Fruit fly (Drosophila melanogaster) whole organism, embryonic: ENCODE results near the gene CG43401.

Experiments used
- ATbp ChIP-seq: fragments of 200-800 bp; sonication (Bioruptor generic); optimal IDR thresholded peaks from 2 replicates; lab custom pipeline; 2017; ENCODE audit warnings: missing biosample characterization, mild to moderate bottlenecking, missing genetic modification characterization, missing genetic modification reagents
- Awh ChIP-seq: fragments of 200-800 bp; sonication (Bioruptor generic); IDR thresholded peaks from 2 replicates; pipeline ENCODE4, ENCODE4 v1.3.6; 2022; ENCODE audit warnings: missing biosample characterization, missing genetic modification characterization
- CG14965 ChIP-seq: fragments of 200-800 bp; sonication (Bioruptor generic); optimal IDR thresholded peaks from 2 replicates; lab custom pipeline; 2016; ENCODE audit warnings: missing biosample characterization, missing genetic modification characterization, borderline replicate concordance
- CG2202 ChIP-seq: fragments of 200-800 bp; sonication (Bioruptor generic); optimal IDR thresholded peaks from 2 replicates; lab custom pipeline; 2018; ENCODE audit warnings: missing biosample characterization, mild to moderate bottlenecking, missing genetic modification characterization
- CG31365 ChIP-seq: fragments of 200-800 bp; sonication (Bioruptor generic); optimal IDR thresholded peaks from 2 replicates; lab custom pipeline; 2018; ENCODE audit warnings: missing biosample characterization, mild to moderate bottlenecking, missing genetic modification characterization
- CG3163 ChIP-seq: fragments of 200-800 bp; sonication (Bioruptor generic); optimal IDR thresholded peaks from 3 replicates; lab custom pipeline; 2016; ENCODE audit warnings: missing biosample characterization, missing genetic modification characterization
- CG32532 ChIP-seq: fragments of 200-800 bp; sonication (Bioruptor generic); IDR thresholded peaks from 2 replicates; pipeline ENCODE4 v1.3.6; 2022; ENCODE audit warnings: missing biosample characterization, missing genetic modification characterization
- CG5245 ChIP-seq: fragments of 200-800 bp; sonication (Bioruptor generic); optimal IDR thresholded peaks from 3 replicates; lab custom pipeline; 2016; ENCODE audit warnings: missing biosample characterization, missing genetic modification characterization
- CG6272 ChIP-seq: fragments of 200-800 bp; sonication (Bioruptor generic); IDR thresholded peaks from 2 replicates; pipeline ENCODE4 v1.3.6; 2022; ENCODE audit warnings: missing biosample characterization, missing genetic modification characterization
- CG7372 ChIP-seq: fragments of 200-800 bp; sonication (Bioruptor generic); IDR thresholded peaks from 2 replicates; pipeline ENCODE4 v1.3.6; 2022; ENCODE audit warnings: missing biosample characterization, missing genetic modification characterization
- CG8290 ChIP-seq, 3 experiments: fragments of 200-800 bp; sonication (Bioruptor generic); optimal IDR thresholded peaks; 2 replicates each; lab custom pipeline; 2016 to 2019; ENCODE audit warnings: missing biosample characterization in 3 of 3, missing genetic modification characterization in 3 of 3, mild to moderate bottlenecking in 2 of 3, moderate library complexity in 1 of 3
- CG8359 ChIP-seq: fragments of 200-800 bp; sonication (Bioruptor generic); optimal IDR thresholded peaks from 2 replicates; lab custom pipeline; 2017; ENCODE audit warnings: missing biosample characterization, mild to moderate bottlenecking, missing genetic modification characterization, borderline replicate concordance
- Dek ChIP-seq: fragments of 200-800 bp; sonication (Bioruptor generic); optimal IDR thresholded peaks from 3 replicates; lab custom pipeline; 2019; ENCODE audit warnings: missing biosample characterization, mild to moderate bottlenecking, missing genetic modification characterization, moderate library complexity
- Dp ChIP-seq: fragments of 200-800 bp; sonication (Bioruptor generic); optimal IDR thresholded peaks from 2 replicates; lab custom pipeline; 2018; ENCODE audit warnings: missing biosample characterization, mild to moderate bottlenecking, missing genetic modification characterization, moderate library complexity
- E2f1 ChIP-seq: fragments of 200-800 bp; sonication (Bioruptor generic); IDR thresholded peaks from 2 replicates; pipeline ENCODE4 v1.3.6; 2022; ENCODE audit warnings: missing biosample characterization, missing genetic modification characterization
- Ets97D ChIP-seq: fragments of 200-800 bp; sonication (Bioruptor generic); optimal IDR thresholded peaks from 3 replicates; lab custom pipeline; 2016; ENCODE audit warnings: missing biosample characterization, missing genetic modification characterization
- HLH54F ChIP-seq: fragments of 200-800 bp; sonication (Bioruptor generic); optimal IDR thresholded peaks from 3 replicates; lab custom pipeline; 2016; ENCODE audit warnings: missing biosample characterization, missing genetic modification characterization
- HLHmδ ChIP-seq: fragments of 200-800 bp; sonication (Bioruptor generic); optimal IDR thresholded peaks from 2 replicates; lab custom pipeline; 2018; ENCODE audit warnings: missing biosample characterization, mild to moderate bottlenecking, missing genetic modification characterization, moderate library complexity
- Hand ChIP-seq: fragments of 200-800 bp; sonication (Bioruptor generic); optimal IDR thresholded peaks from 2 replicates; lab custom pipeline; 2017; ENCODE audit warnings: mild to moderate bottlenecking, missing biosample characterization, missing genetic modification reagents, missing genetic modification characterization
- Hr51 ChIP-seq, 2 experiments: fragments of 200-800 bp; sonication (Bioruptor generic); optimal IDR thresholded peaks; 2 replicates in 1 of 2; 3 replicates in 1 of 2; lab custom pipeline; 2016 to 2018; ENCODE audit warnings: missing biosample characterization in 2 of 2, missing genetic modification characterization in 2 of 2, mild to moderate bottlenecking in 1 of 2, moderate library complexity in 1 of 2
- MESR4 ChIP-seq: fragments of 200-800 bp; sonication (Bioruptor generic); optimal IDR thresholded peaks from 2 replicates; lab custom pipeline; 2018; ENCODE audit warnings: missing biosample characterization, mild to moderate bottlenecking, missing genetic modification characterization, moderate library complexity
- Meics ChIP-seq: fragments of 200-800 bp; sonication (Bioruptor generic); optimal IDR thresholded peaks from 2 replicates; lab custom pipeline; 2017; ENCODE audit warnings: missing biosample characterization, mild to moderate bottlenecking, missing genetic modification characterization
- NC2α ChIP-seq: fragments of 200-800 bp; sonication (Bioruptor generic); optimal IDR thresholded peaks from 2 replicates; lab custom pipeline; 2016; ENCODE audit warnings: missing biosample characterization, missing genetic modification characterization
- Oaz ChIP-seq: fragments of 200-800 bp; sonication (Bioruptor generic); IDR thresholded peaks from 2 replicates; pipeline ENCODE4 v1.3.6; 2022; ENCODE audit warnings: missing biosample characterization, missing genetic modification characterization
- Optix ChIP-seq: fragments of 200-800 bp; sonication (Bioruptor generic); IDR thresholded peaks from 3 replicates; pipeline ENCODE4 v1.3.6; 2022; ENCODE audit warnings: missing biosample characterization, missing genetic modification characterization
- Six4 ChIP-seq: fragments of 200-800 bp; sonication (Bioruptor generic); optimal IDR thresholded peaks from 2 replicates; lab custom pipeline; 2016; ENCODE audit warnings: missing biosample characterization, missing genetic modification characterization
- Xbp1 ChIP-seq: fragments of 200-800 bp; sonication (Bioruptor generic); optimal IDR thresholded peaks from 3 replicates; lab custom pipeline; 2016; ENCODE audit warnings: missing biosample characterization, mild to moderate bottlenecking, missing genetic modification characterization
- amos ChIP-seq: fragments of 200-800 bp; sonication (Bioruptor generic); IDR thresholded peaks from 2 replicates; pipeline ENCODE4 v1.3.6; 2022; ENCODE audit warnings: missing biosample characterization, missing genetic modification characterization; ENCODE audit not compliant: partially characterized antibody
- ara ChIP-seq: fragments of 200-800 bp; sonication (Bioruptor generic); IDR thresholded peaks from 2 replicates; pipeline ENCODE4 v1.3.6; 2022; ENCODE audit warnings: missing biosample characterization, missing genetic modification characterization
- bab2 ChIP-seq: fragments of 200-800 bp; sonication (Bioruptor generic); optimal IDR thresholded peaks from 2 replicates; lab custom pipeline; 2016; ENCODE audit warnings: missing biosample characterization, missing genetic modification characterization
- bsh ChIP-seq, 2 experiments: fragments of 200-800 bp; sonication (Bioruptor generic); optimal IDR thresholded peaks; 2 replicates each; lab custom pipeline; 2017 to 2018; ENCODE audit warnings: mild to moderate bottlenecking in 2 of 2, missing biosample characterization in 2 of 2, missing genetic modification characterization in 2 of 2, moderate library complexity in 1 of 2
- chinmo ChIP-seq: fragments of 200-800 bp; sonication (Bioruptor generic); IDR thresholded peaks from 4 replicates; pipeline ENCODE4 v1.3.6; 2022; ENCODE audit warnings: missing biosample characterization, missing genetic modification characterization; ENCODE audit not compliant: partially characterized antibody
- corto ChIP-seq: fragments of 200-800 bp; sonication (Bioruptor generic); optimal IDR thresholded peaks from 2 replicates; lab custom pipeline; 2016; ENCODE audit warnings: missing biosample characterization, mild to moderate bottlenecking, missing genetic modification characterization, moderate library complexity
- en ChIP-seq: fragments of 200-800 bp; sonication (Bioruptor generic); optimal IDR thresholded peaks from 2 replicates; lab custom pipeline; 2016; ENCODE audit warnings: missing biosample characterization, missing genetic modification characterization
- exex ChIP-seq: fragments of 200-800 bp; sonication (Bioruptor generic); optimal IDR thresholded peaks from 4 replicates; lab custom pipeline; 2018; ENCODE audit warnings: missing biosample characterization, mild to moderate bottlenecking, missing genetic modification characterization, moderate library complexity
- grau ChIP-seq: fragments of 200-800 bp; optimal IDR thresholded peaks from 3 replicates; lab custom pipeline; 2019; ENCODE audit warnings: missing biosample characterization, mild to moderate bottlenecking, missing genetic modification characterization, moderate library complexity
- ham ChIP-seq: fragments of 200-800 bp; sonication (Bioruptor generic); IDR thresholded peaks from 2 replicates; pipeline ENCODE4 v1.3.6; 2022; ENCODE audit warnings: missing biosample characterization, missing genetic modification characterization
- hb ChIP-seq: fragments of 200-800 bp; sonication (Bioruptor generic); IDR thresholded peaks from 3 replicates; pipeline ENCODE4 v1.3.6; 2022; ENCODE audit warnings: missing biosample characterization, missing genetic modification characterization; ENCODE audit not compliant: partially characterized antibody
- mam ChIP-seq: fragments of 200-800 bp; sonication (Bioruptor generic); optimal IDR thresholded peaks from 3 replicates; lab custom pipeline; 2016; ENCODE audit warnings: missing biosample characterization, missing genetic modification characterization
- nmo ChIP-seq: fragments of 200-800 bp; sonication (Bioruptor generic); optimal IDR thresholded peaks from 2 replicates; lab custom pipeline; 2018; ENCODE audit warnings: missing biosample characterization, mild to moderate bottlenecking, missing genetic modification characterization, moderate library complexity
- sc ChIP-seq, 3 experiments: fragments of >200 bp in 2 of 3; fragments of 200-800 bp in 1 of 3; sonication (Bioruptor generic) in 1 of 3; optimal IDR thresholded peaks; 2 replicates in 2 of 3; 3 replicates in 1 of 3; lab custom pipeline; 2017; ENCODE audit warnings: mild to moderate bottlenecking in 1 of 3, missing biosample characterization in 1 of 3, missing genetic modification characterization in 1 of 3, missing genetic modification reagents in 1 of 3
- sens-2 ChIP-seq: fragments of 200-800 bp; sonication (Bioruptor generic); IDR thresholded peaks from 2 replicates; pipeline ENCODE4 v1.3.6; 2022; ENCODE audit warnings: missing biosample characterization, missing genetic modification characterization
- slou ChIP-seq: fragments of 200-800 bp; sonication (Bioruptor generic); optimal IDR thresholded peaks from 3 replicates; lab custom pipeline; 2016; ENCODE audit warnings: missing biosample characterization, missing genetic modification characterization
- sqz ChIP-seq: fragments of 200-800 bp; sonication (Bioruptor generic); optimal IDR thresholded peaks from 3 replicates; lab custom pipeline; 2018; ENCODE audit warnings: missing biosample characterization, mild to moderate bottlenecking, missing genetic modification characterization
- stwl ChIP-seq: fragments of 200-800 bp; sonication (Bioruptor generic); optimal IDR thresholded peaks from 3 replicates; lab custom pipeline; 2018; ENCODE audit warnings: missing biosample characterization, mild to moderate bottlenecking, missing genetic modification characterization, moderate library complexity
- sug ChIP-seq: fragments of 200-800 bp; optimal IDR thresholded peaks from 2 replicates; lab custom pipeline; 2019; ENCODE audit warnings: missing biosample characterization, mild to moderate bottlenecking, missing genetic modification characterization, moderate library complexity
- tgo ChIP-seq: fragments of 200-800 bp; sonication (Bioruptor generic); IDR thresholded peaks from 3 replicates; pipeline ENCODE4 v1.3.6; 2022; ENCODE audit warnings: missing biosample characterization, missing genetic modification characterization
- trem ChIP-seq: fragments of 200-800 bp; optimal IDR thresholded peaks from 3 replicates; lab custom pipeline; 2019; ENCODE audit warnings: missing biosample characterization, mild to moderate bottlenecking, missing genetic modification characterization, moderate library complexity
- zen2 ChIP-seq: fragments of 200-800 bp; sonication (Bioruptor generic); IDR thresholded peaks from 3 replicates; pipeline ENCODE4 v1.3.6; 2022; ENCODE audit warnings: missing biosample characterization, missing genetic modification characterization; ENCODE audit not compliant: partially characterized antibody

Gene CG43401

dm6 chr2L:1428290-1428689, at the start of gene CG43401 (continued):
- TF ChIP-seq zen2 (GFP tag; lab: Robert Waterston, UW) (no peak), NC2α (GFP tag; lab: Kevin White, UChicago) (peak; percentile 9), sens-2 (GFP tag; lab: Robert Waterston, UW) (peak; percentile 26; the same call in 1 of the 2 replicates), slou (GFP tag; lab: Kevin White, UChicago) (no peak), Oaz (GFP tag; lab: Robert Waterston, UW) (peak; percentile 48; the same call in 1 of the 2 replicates), Meics (GFP tag; lab: Kevin White, UChicago) (no peak), Six4 (GFP tag; lab: Kevin White, UChicago) (peak; percentile 31), Xbp1 (GFP tag; lab: Kevin White, UChicago) (peak; percentile 65), nmo (GFP tag; lab: Kevin White, UChicago) (peak; percentile 55), tgo (GFP tag; lab: Robert Waterston, UW) (peak; percentile 73), HLHmδ (no peak), sug (tag; lab: Kevin White, UChicago) (peak; percentile 34), sqz (GFP tag; lab: Kevin White, UChicago) (no peak), CG2202 (no peak), Dek (peak; percentile 4), CG7372 (GFP tag; lab: Robert Waterston, UW) (0 out of 2 replicates have a peak, but pooled peaks have one; percentile 20), CG3163 (GFP tag; lab: Kevin White, UChicago) (no peak), sc (optimal IDR thresholded peaks at IDR 0.05; lab: Kevin White, UChicago) (no peak), sc (GFP tag; optimal IDR thresholded peaks at IDR 0.05; lab: Kevin White, UChicago) (no peak), Dp (no peak), CG6272 (GFP tag; lab: Robert Waterston, UW) (no peak), bsh (GFP tag; optimal IDR thresholded peaks at IDR 0.05; lab: Kevin White, UChicago) (peak in 1 of 2 experiments; percentile 55), Hand (GFP tag; lab: Kevin White, UChicago) (no peak), grau (tag; lab: Kevin White, UChicago) (peak; percentile 47), stwl (no peak), Hr51 (GFP tag; optimal IDR thresholded peaks at IDR 0.05; lab: Kevin White, UChicago) (peak in 1 of 2 experiments; percentile 60), CG32532 (GFP tag; lab: Robert Waterston, UW) (no peak), bab2 (peak; percentile 8), CG8290 (GFP tag; optimal IDR thresholded peaks at IDR 0.05; lab: Kevin White, UChicago) (no peak), CG8290 (tag; optimal IDR thresholded peaks at IDR 0.05; lab: Kevin White, UChicago) (no peak), ATbp (GFP tag; lab: Kevin White, UChicago) (peak; percentile 25), HLH54F (GFP tag; lab: Kevin White, UChicago) (no peak), mam (GFP tag; lab: Kevin White, UChicago) (peak; percentile 49), ara (GFP tag; lab: Robert Waterston, UW) (peak; percentile 71), Optix (0 out of 3 replicates have a peak, but pooled peaks have one; percentile 40), hb (GFP tag; lab: Robert Waterston, UW) (no peak), en (GFP tag; lab: Kevin White, UChicago) (no peak), CG31365 (tag; lab: Kevin White, UChicago) (no peak), CG5245 (GFP tag; lab: Kevin White, UChicago) (peak; percentile 5), Ets97D (GFP tag; lab: Kevin White, UChicago) (no peak), exex (tag; lab: Kevin White, UChicago) (no peak), chinmo (GFP tag; lab: Robert Waterston, UW) (no peak), amos (GFP tag; lab: Robert Waterston, UW) (no peak), corto (GFP tag; lab: Kevin White, UChicago) (no peak), trem (no peak), CG8359 (GFP tag; lab: Kevin White, UChicago) (no peak), Awh (GFP tag; lab: Robert Waterston, UW) (peak; percentile 52; the same call in 1 of the 2 replicates), E2f1 (GFP tag; lab: Robert Waterston, UW) (peak; percentile 70), MESR4 (GFP tag; lab: Kevin White, UChicago) (no peak), CG14965 (GFP tag; lab: Kevin White, UChicago) (no peak), ham (no peak)
